Worm (Caenorhabditis elegans) whole organism, L2 larva: ENCODE results near the gene mrpl-44.

Experiments used
- C34F6.9 ChIP-seq: fragments of 150-350 bp; optimal IDR thresholded peaks from 2 replicates; lab custom pipeline; 2014; ENCODE audit warnings: missing biosample characterization, missing genetic modification characterization
- R02D3.7 ChIP-seq: fragments of 150-350 bp; optimal IDR thresholded peaks from 2 replicates; lab custom pipeline; 2014; ENCODE audit warnings: missing biosample characterization, missing genetic modification characterization
- Y55F3AM.14 ChIP-seq: fragments of 200-800 bp; sonication (Bioruptor generic); optimal IDR thresholded peaks from 2 replicates; lab custom pipeline; 2018; ENCODE audit warnings: mild to moderate bottlenecking, missing genetic modification characterization, missing compliant biosample characterization
- alr-1 ChIP-seq: fragments of 150-350 bp; optimal IDR thresholded peaks from 2 replicates; lab custom pipeline; 2014; ENCODE audit warnings: missing biosample characterization, missing genetic modification characterization
- aly-2 ChIP-seq: fragments of 150-350 bp; optimal IDR thresholded peaks from 2 replicates; lab custom pipeline; 2014; ENCODE audit warnings: missing biosample characterization, missing genetic modification characterization
- ama-1 ChIP-seq: fragments of 150-350 bp; optimal IDR thresholded peaks from 2 replicates; lab custom pipeline; 2018; ENCODE audit warnings: inconsistent platforms
- blmp-1 ChIP-seq: sonication (generic microtip); optimal IDR thresholded peaks from 2 replicates; lab custom pipeline; 2017; ENCODE audit warnings: missing genetic modification characterization, mild to moderate bottlenecking, missing compliant biosample characterization, antibody characterized with exemption, moderate library complexity; ENCODE audit not compliant: insufficient read depth
- ceh-16 ChIP-seq: fragments of 150-350 bp; optimal IDR thresholded peaks from 2 replicates; lab custom pipeline; 2014; ENCODE audit warnings: missing biosample characterization, missing genetic modification characterization
- crh-2 ChIP-seq: sonication (generic microtip); optimal IDR thresholded peaks from 2 replicates; lab custom pipeline; 2017; ENCODE audit warnings: missing biosample characterization, missing genetic modification characterization
- dmd-4 ChIP-seq: sonication (generic microtip); optimal IDR thresholded peaks from 2 replicates; lab custom pipeline; 2017; ENCODE audit warnings: missing biosample characterization, missing genetic modification characterization
- egl-27 ChIP-seq: sonication (generic microtip); optimal IDR thresholded peaks from 3 replicates; lab custom pipeline; 2017; ENCODE audit warnings: missing biosample characterization, missing genetic modification reagents, missing genetic modification characterization
- elt-1 ChIP-seq: fragments of 150-350 bp; optimal IDR thresholded peaks from 2 replicates; lab custom pipeline; 2014; ENCODE audit warnings: missing biosample characterization, missing genetic modification characterization
- elt-3 ChIP-seq: sonication (generic microtip); optimal IDR thresholded peaks from 2 replicates; lab custom pipeline; 2017; ENCODE audit warnings: missing biosample characterization, missing genetic modification characterization
- gmeb-1 ChIP-seq: fragments of 150-350 bp; optimal IDR thresholded peaks from 2 replicates; lab custom pipeline; 2014; ENCODE audit warnings: missing biosample characterization, missing genetic modification characterization
- lin-11 ChIP-seq: fragments of 150-350 bp; sonication (generic microtip); optimal IDR thresholded peaks from 2 replicates; lab custom pipeline; 2014; ENCODE audit warnings: missing biosample characterization, missing genetic modification characterization, inconsistent platforms, mixed read lengths
- lin-13 ChIP-seq: fragments of 150-350 bp; optimal IDR thresholded peaks from 2 replicates; lab custom pipeline; 2014; ENCODE audit warnings: missing biosample characterization, missing genetic modification reagents, missing genetic modification characterization
- mab-5 ChIP-seq: fragments of 150-350 bp; optimal IDR thresholded peaks from 2 replicates; lab custom pipeline; 2014; ENCODE audit warnings: missing biosample characterization, missing genetic modification characterization
- mbf-1 ChIP-seq: sonication (generic microtip); optimal IDR thresholded peaks from 2 replicates; lab custom pipeline; 2017; ENCODE audit warnings: missing biosample characterization, missing genetic modification characterization
- nhr-10 ChIP-seq: sonication (generic microtip); optimal IDR thresholded peaks from 2 replicates; lab custom pipeline; 2017; ENCODE audit warnings: missing biosample characterization, missing genetic modification characterization
- nhr-11 ChIP-seq: fragments of 150-350 bp; optimal IDR thresholded peaks from 2 replicates; lab custom pipeline; 2014; ENCODE audit warnings: missing biosample characterization, missing genetic modification characterization
- nhr-12 ChIP-seq: fragments of 150-350 bp; optimal IDR thresholded peaks from 2 replicates; lab custom pipeline; 2014; ENCODE audit warnings: missing biosample characterization, missing genetic modification characterization
- nhr-21 ChIP-seq: fragments of 150-350 bp; optimal IDR thresholded peaks from 2 replicates; lab custom pipeline; 2014; ENCODE audit warnings: missing biosample characterization, missing genetic modification characterization
- nhr-237 ChIP-seq: fragments of 150-350 bp; optimal IDR thresholded peaks from 2 replicates; lab custom pipeline; 2014; ENCODE audit warnings: missing biosample characterization, missing genetic modification characterization
- nhr-25 ChIP-seq: fragments of 150-350 bp; sonication (generic microtip); optimal IDR thresholded peaks from 3 replicates; lab custom pipeline; 2014; ENCODE audit warnings: missing biosample characterization, missing genetic modification characterization
- nhr-6 ChIP-seq: fragments of 150-350 bp; optimal IDR thresholded peaks from 2 replicates; lab custom pipeline; 2014; ENCODE audit warnings: missing biosample characterization, missing genetic modification characterization
- nhr-77 ChIP-seq: fragments of 150-350 bp; optimal IDR thresholded peaks from 2 replicates; lab custom pipeline; 2014; ENCODE audit warnings: missing biosample characterization, missing genetic modification characterization
- peb-1 ChIP-seq: fragments of 150-350 bp; optimal IDR thresholded peaks from 2 replicates; lab custom pipeline; 2014; ENCODE audit warnings: missing biosample characterization, missing genetic modification characterization
- skn-1 ChIP-seq: sonication (generic microtip); optimal IDR thresholded peaks from 2 replicates; lab custom pipeline; 2017; ENCODE audit warnings: missing biosample characterization, missing genetic modification characterization
- sma-3 ChIP-seq: sonication (generic microtip); optimal IDR thresholded peaks from 2 replicates; lab custom pipeline; 2016; ENCODE audit warnings: missing genetic modification reagents, missing genetic modification characterization, missing compliant biosample characterization
- sma-9 ChIP-seq, 2 experiments: fragments of 150-350 bp in 1 of 2; sonication (generic microtip) in 1 of 2; optimal IDR thresholded peaks; 2 replicates each; lab custom pipeline; 2014 to 2016; ENCODE audit warnings: missing genetic modification characterization in 2 of 2, mild to moderate bottlenecking in 1 of 2, missing biosample characterization in 1 of 2, missing compliant biosample characterization in 1 of 2, missing genetic modification reagents in 1 of 2, moderate library complexity in 1 of 2
- snpc-4 ChIP-seq: fragments of 150-350 bp; optimal IDR thresholded peaks from 2 replicates; lab custom pipeline; 2014; ENCODE audit warnings: missing biosample characterization, missing genetic modification characterization
- unc-39 ChIP-seq: fragments of 150-350 bp; optimal IDR thresholded peaks from 2 replicates; lab custom pipeline; 2014; ENCODE audit warnings: missing biosample characterization, missing genetic modification characterization
- unc-55 ChIP-seq: fragments of 150-350 bp; sonication (generic microtip); optimal IDR thresholded peaks from 3 replicates; lab custom pipeline; 2014; ENCODE audit warnings: missing biosample characterization, missing genetic modification reagents, missing genetic modification characterization
- unc-62 ChIP-seq: fragments of 150-350 bp; optimal IDR thresholded peaks from 2 replicates; lab custom pipeline; 2014; ENCODE audit warnings: missing biosample characterization, missing genetic modification reagents, missing genetic modification characterization
- zag-1 ChIP-seq: fragments of 150-350 bp; optimal IDR thresholded peaks from 2 replicates; lab custom pipeline; 2014; ENCODE audit warnings: missing biosample characterization, missing genetic modification characterization
- ztf-1 ChIP-seq: fragments of 200-800 bp; sonication (Bioruptor generic); conservative IDR thresholded peaks from 2 replicates; pipeline ENCODE4 v1.3.6; 2022; ENCODE audit warnings: missing genetic modification characterization, missing compliant biosample characterization
- ztf-4 ChIP-seq: fragments of 150-350 bp; optimal IDR thresholded peaks from 2 replicates; lab custom pipeline; 2014; ENCODE audit warnings: missing biosample characterization, missing genetic modification characterization

mrpl-44 gene

DNA sequence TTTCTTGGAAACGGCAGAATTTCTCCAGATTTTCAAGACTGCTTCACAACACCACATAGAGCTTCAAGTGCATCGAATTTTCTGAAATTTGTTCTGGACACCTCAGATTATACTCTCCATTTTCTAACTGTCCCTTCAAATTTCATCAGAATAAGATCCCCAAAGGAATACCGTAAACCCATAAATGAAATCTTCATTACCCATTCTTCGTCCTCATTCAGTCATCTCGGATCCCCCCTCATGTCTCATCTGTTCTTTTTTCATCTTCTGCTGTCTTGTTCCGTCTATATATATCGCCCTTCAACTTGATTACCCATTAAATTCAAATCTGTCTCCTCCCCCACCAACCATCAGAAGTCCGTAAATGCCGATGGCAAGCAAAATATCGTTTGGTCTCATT, 24.9 kb upstream of the mrpl-44 start:
- TF ChIP-seq ztf-1 (GFP tag; lab: Robert Waterston, UW) (no peak), egl-27 (no peak), unc-39 (tag; lab: Kevin White, UChicago) (no peak), nhr-25 (tag; lab: Kevin White, UChicago) (no peak), nhr-6 (tag; lab: Kevin White, UChicago) (no peak), elt-3 (tag; lab: Kevin White, UChicago) (no peak), blmp-1 (tag; lab: Kevin White, UChicago) (no peak), nhr-11 (no peak), crh-2 (tag; lab: Kevin White, UChicago) (no peak), skn-1 (tag; lab: Kevin White, UChicago) (no peak), unc-62 (GFP tag; lab: Kevin White, UChicago) (no peak), elt-1 (no peak)

DNA sequence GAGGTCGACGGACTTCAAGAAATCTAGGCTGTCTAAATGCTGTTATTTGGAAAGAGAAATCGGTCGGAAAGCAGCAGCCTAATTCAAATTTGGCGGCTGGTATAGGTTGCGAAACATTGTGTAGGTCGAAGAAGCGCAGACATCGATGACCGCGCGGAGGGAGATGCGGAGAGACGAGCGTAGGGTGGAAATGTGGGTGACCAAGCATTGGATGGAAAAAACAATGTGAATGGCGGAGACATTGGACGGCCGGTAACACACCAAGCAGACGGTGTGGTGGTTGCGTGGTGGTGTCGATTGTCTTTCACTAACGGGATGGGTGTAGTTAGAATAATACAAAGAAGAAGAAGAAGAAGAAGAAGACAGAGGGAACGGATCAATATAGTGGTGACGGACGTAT, 23.3 kb upstream of the mrpl-44 start:
- no peak for TF ChIP-seq zag-1 (tag; lab: Kevin White, UChicago)
- no peak for TF ChIP-seq nhr-12
- no peak for TF ChIP-seq nhr-11
- TF ChIP-seq nhr-77 (tag; lab: Kevin White, UChicago), result no peak
- no peak for TF ChIP-seq C34F6.9 (tag; lab: Kevin White, UChicago)
- no peak for TF ChIP-seq unc-55 (GFP tag; lab: Kevin White, UChicago)
- TF ChIP-seq mbf-1 (tag; lab: Kevin White, UChicago), result no peak
- TF ChIP-seq ztf-1 (GFP tag; lab: Robert Waterston, UW), result no peak
- no peak for TF ChIP-seq mab-5 (tag; lab: Kevin White, UChicago)
- no peak for TF ChIP-seq egl-27
- TF ChIP-seq blmp-1 (tag; lab: Kevin White, UChicago), result no peak
- no peak for TF ChIP-seq peb-1 (tag; lab: Kevin White, UChicago)
- TF ChIP-seq lin-13 (GFP tag; lab: Kevin White, UChicago), result no peak
- no peak for TF ChIP-seq skn-1 (tag; lab: Kevin White, UChicago)
- TF ChIP-seq nhr-10, result no peak
- no peak for TF ChIP-seq ama-1 (lab: Kevin White, UChicago)
- no peak for TF ChIP-seq sma-9 (GFP tag; optimal IDR thresholded peaks at IDR 0.05; lab: Kevin White, UChicago)
- no peak for TF ChIP-seq sma-9 (tag; optimal IDR thresholded peaks at IDR 0.05; lab: Kevin White, UChicago)

DNA sequence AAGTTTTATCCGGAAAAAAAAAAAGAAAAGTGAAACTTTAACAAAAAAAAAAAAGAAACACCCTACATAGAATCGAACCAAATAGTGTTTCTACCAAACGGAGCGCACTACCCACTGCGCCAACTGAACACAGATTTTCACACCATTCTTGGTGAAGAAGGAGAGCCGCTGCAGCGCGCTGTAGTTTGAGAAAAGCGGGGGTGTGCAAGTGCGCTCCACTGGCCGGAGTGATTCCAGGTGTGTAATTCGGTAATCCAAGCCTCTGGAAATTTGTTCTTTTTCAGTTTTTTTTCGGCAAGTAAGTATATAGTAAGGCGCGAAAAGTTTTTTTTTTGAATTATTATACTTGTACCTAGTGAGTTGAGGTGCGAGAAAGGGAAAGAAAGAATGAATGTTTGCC, 21.7 kb upstream of the mrpl-44 start:
- TF ChIP-seq unc-55 (GFP tag; lab: Kevin White, UChicago), result peak; percentile 19

DNA sequence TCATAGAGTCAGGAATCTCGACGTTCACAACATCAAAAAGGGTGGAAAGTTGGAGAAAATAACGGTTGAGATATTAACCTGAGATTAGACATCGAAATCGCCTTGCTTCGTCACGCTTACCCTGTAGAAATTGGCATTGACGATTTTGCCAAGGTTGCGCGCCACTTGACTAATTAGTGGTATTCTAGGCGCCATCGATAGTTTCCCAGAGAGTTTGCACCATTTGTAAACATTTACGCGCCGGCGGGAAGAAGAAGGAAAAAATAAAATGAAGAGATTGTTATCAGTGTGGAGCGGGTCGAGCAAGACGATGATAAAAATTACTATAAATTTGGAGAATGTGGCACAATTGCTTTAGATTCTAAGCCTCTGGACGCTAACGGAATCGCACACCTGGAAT, 21.1 kb upstream of the mrpl-44 start:
- TF ChIP-seq crh-2 (tag; lab: Kevin White, UChicago) (no peak), ceh-16 (tag; lab: Kevin White, UChicago) (peak; percentile 81)

DNA sequence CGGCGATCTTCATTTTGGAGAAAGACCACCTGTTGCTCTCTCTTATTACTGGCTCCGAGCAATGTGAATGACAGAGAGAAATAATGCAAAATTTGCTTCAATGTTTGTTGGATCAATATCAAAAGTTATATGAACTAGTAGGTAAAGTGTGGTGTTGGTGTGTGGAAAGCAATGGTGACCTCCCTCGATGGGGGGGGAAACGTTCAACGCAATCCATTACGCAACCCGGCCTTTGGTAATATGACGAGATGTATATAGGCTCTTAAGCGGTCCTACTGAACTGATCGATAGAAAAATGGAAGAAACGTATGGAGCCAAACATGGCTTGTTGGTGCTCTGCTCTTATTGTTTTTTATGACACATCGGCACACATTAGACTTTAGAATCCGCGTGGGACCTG, 20.6 kb upstream of the mrpl-44 start:
- TF ChIP-seq dmd-4 (tag; lab: Kevin White, UChicago) (no peak), elt-3 (tag; lab: Kevin White, UChicago) (no peak), nhr-25 (tag; lab: Kevin White, UChicago) (no peak), gmeb-1 (no peak), sma-3 (GFP tag; lab: Kevin White, UChicago) (no peak), nhr-21 (tag; lab: Kevin White, UChicago) (no peak), nhr-12 (no peak)

DNA sequence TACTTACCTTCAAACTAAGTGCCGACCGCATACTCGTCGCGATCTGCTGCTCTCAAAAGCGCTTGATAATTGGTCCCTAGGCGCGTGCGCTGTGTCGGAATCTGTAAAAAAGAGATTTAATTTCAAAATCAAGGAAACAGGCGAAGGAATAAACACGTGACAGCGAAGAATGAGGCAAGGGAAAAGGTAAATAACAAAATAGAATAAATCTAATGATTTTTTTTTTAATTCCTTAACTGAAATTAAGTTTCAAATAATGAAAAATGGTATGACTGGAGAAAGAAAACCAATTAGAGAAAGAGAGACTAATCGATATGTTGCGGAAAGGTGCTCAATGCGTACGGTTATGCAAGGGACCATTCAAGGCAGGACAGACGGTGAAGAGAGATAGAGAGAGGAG, 20.0 kb upstream of the mrpl-44 start, which contains the start of gene cya-1:
Gene cya-1 (minus strand): TSS at position 101 of the 400 bp plus-strand sequence.
- TF ChIP-seq lin-13 (GFP tag; lab: Kevin White, UChicago) (no peak), nhr-6 (tag; lab: Kevin White, UChicago) (no peak), nhr-237 (no peak), sma-3 (GFP tag; lab: Kevin White, UChicago) (no peak), zag-1 (tag; lab: Kevin White, UChicago) (no peak)

DNA sequence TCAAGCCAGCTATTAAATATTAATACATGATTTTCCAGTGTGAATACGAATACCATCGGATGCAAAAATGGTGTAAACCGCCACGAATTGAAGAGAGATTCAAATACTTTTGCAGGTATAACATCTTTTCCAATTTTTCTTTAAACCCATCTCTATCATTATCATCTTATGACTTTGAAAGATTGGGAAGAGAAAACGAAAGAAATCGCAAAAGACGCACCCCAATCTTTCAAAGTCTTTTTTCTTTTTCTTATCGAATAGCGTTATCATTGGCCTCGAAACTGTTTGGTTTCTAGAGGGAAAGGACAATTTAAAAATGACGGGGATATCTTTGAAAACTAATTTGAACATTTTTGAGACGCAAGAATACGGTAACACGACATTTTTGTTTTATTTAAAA, 16.5 kb upstream of the mrpl-44 start:
- TF ChIP-seq R02D3.7 (tag; lab: Kevin White, UChicago) (no peak), elt-1 (no peak), unc-39 (tag; lab: Kevin White, UChicago) (no peak), mbf-1 (tag; lab: Kevin White, UChicago) (no peak), nhr-12 (no peak), alr-1 (tag; lab: Kevin White, UChicago) (no peak), nhr-6 (tag; lab: Kevin White, UChicago) (no peak), ztf-4 (tag; lab: Kevin White, UChicago) (no peak), elt-3 (tag; lab: Kevin White, UChicago) (no peak), egl-27 (no peak), zag-1 (tag; lab: Kevin White, UChicago) (no peak), Y55F3AM.14 (GFP tag; lab: Kevin White, UChicago) (no peak), ztf-1 (GFP tag; lab: Robert Waterston, UW) (no peak), aly-2 (no peak), lin-11 (no peak), snpc-4 (tag; lab: Kevin White, UChicago) (no peak)
